Worm (Caenorhabditis elegans) whole organism, midembryonic: ENCODE results near the gene faah-4.
A peak's percentile ranks its signal among the peaks of the same experiment; 100 is the strongest.

Source experiments
- T22C8.4 ChIP-seq: fragments of 200-800 bp; sonication (Bioruptor generic); IDR thresholded peaks from 2 replicates; pipeline ENCODE4 v1.3.6; 2022; ENCODE audit warnings: missing genetic modification characterization, missing compliant biosample characterization
- cog-1 ChIP-seq: sonication (generic microtip); optimal IDR thresholded peaks from 2 replicates; lab custom pipeline; 2016; ENCODE audit warnings: missing genetic modification characterization, missing compliant biosample characterization
- flt-1 ChIP-seq: fragments of 200-800 bp; sonication (Bioruptor generic); IDR thresholded peaks from 2 replicates; pipeline ENCODE4 v1.3.6; 2022; ENCODE audit warnings: missing genetic modification characterization, missing compliant biosample characterization
- klf-2 ChIP-seq: fragments of 200-800 bp; sonication (Bioruptor generic); conservative IDR thresholded peaks from 2 replicates; pipeline ENCODE4 v1.3.6; 2022; ENCODE audit warnings: missing genetic modification reagents, missing genetic modification characterization, missing compliant biosample characterization
- med-1 ChIP-seq: sonication (generic microtip); optimal IDR thresholded peaks from 2 replicates; lab custom pipeline; 2017; ENCODE audit warnings: missing genetic modification characterization, mild to moderate bottlenecking, missing compliant biosample characterization, antibody characterized with exemption, missing genetic modification reagents; ENCODE audit not compliant: insufficient read depth
- ref-1 ChIP-seq: fragments of 200-800 bp; sonication (Bioruptor generic); conservative IDR thresholded peaks from 2 replicates; pipeline ENCODE4 v1.3.6; 2022; ENCODE audit warnings: missing genetic modification reagents, missing genetic modification characterization, missing compliant biosample characterization
- tab-1 ChIP-seq: fragments of 200-800 bp; sonication (Bioruptor generic); IDR thresholded peaks from 2 replicates; pipeline ENCODE4 v1.3.6; 2022; ENCODE audit warnings: missing genetic modification characterization, missing compliant biosample characterization
- ztf-23 ChIP-seq: fragments of 200-800 bp; sonication (Bioruptor generic); IDR thresholded peaks from 2 replicates; pipeline ENCODE4 v1.3.6; 2022; ENCODE audit warnings: missing genetic modification reagents, missing genetic modification characterization, missing compliant biosample characterization
- ztf-29 ChIP-seq: fragments of 200-800 bp; sonication (Bioruptor generic); IDR thresholded peaks from 2 replicates; pipeline ENCODE4 v1.3.6; 2022; ENCODE audit warnings: missing genetic modification reagents, missing genetic modification characterization, missing compliant biosample characterization

faah-4 gene

ce11 chrIII:11909778-11910177 lies at the start of gene faah-4:
Gene faah-4, minus strand, starts transcription at chrIII:11909878.
- no peak for TF ChIP-seq klf-2 (GFP tag; lab: Robert Waterston, UW)
- no peak for TF ChIP-seq ref-1 (GFP tag; lab: Robert Waterston, UW)
- TF ChIP-seq ztf-29 (GFP tag; lab: Robert Waterston, UW), result no peak
- TF ChIP-seq ztf-23, result no peak
- TF ChIP-seq tab-1, result no peak
- TF ChIP-seq med-1 (GFP tag; lab: Kevin White, UChicago), result no peak
- TF ChIP-seq flt-1 (GFP tag; lab: Robert Waterston, UW), result no peak
- no peak for TF ChIP-seq cog-1 (tag; lab: Kevin White, UChicago)
- TF ChIP-seq T22C8.4, result no peak

- TF ChIP-seq ztf-23 (no peak), T22C8.4 (no peak), klf-2 (GFP tag; lab: Robert Waterston, UW) (no peak), med-1 (GFP tag; lab: Kevin White, UChicago) (no peak), ref-1 (GFP tag; lab: Robert Waterston, UW) (no peak), flt-1 (GFP tag; lab: Robert Waterston, UW) (no peak)
These were observed 44.5 kb upstream of the faah-4 start for ce11 chrIII:11954150-11954549.

ce11 chrIII:11951111-11951510 lies 41.4 kb upstream of the faah-4 start:
- TF ChIP-seq ztf-23 (no peak), ref-1 (GFP tag; lab: Robert Waterston, UW) (no peak), tab-1 (no peak), klf-2 (GFP tag; lab: Robert Waterston, UW) (no peak), cog-1 (tag; lab: Kevin White, UChicago) (no peak), med-1 (GFP tag; lab: Kevin White, UChicago) (no peak), T22C8.4 (peak; percentile 36; the same call in 1 of the 2 replicates)

- TF ChIP-seq flt-1 (GFP tag; lab: Robert Waterston, UW) (no peak), ztf-23 (no peak), ref-1 (GFP tag; lab: Robert Waterston, UW) (no peak), tab-1 (no peak), ztf-29 (GFP tag; lab: Robert Waterston, UW) (no peak), klf-2 (GFP tag; lab: Robert Waterston, UW) (no peak), T22C8.4 (no peak), med-1 (GFP tag; lab: Kevin White, UChicago) (no peak), cog-1 (tag; lab: Kevin White, UChicago) (no peak)
These were observed 39.7 kb upstream of the faah-4 start for ce11 chrIII:11949276-11949879.

ce11 chrIII:11948437-11948836 lies 38.8 kb upstream of the faah-4 start:
- TF ChIP-seq tab-1 (no peak), ztf-29 (GFP tag; lab: Robert Waterston, UW) (no peak), flt-1 (GFP tag; lab: Robert Waterston, UW) (no peak), ztf-23 (no peak), T22C8.4 (no peak), klf-2 (GFP tag; lab: Robert Waterston, UW) (no peak), ref-1 (GFP tag; lab: Robert Waterston, UW) (no peak), med-1 (GFP tag; lab: Kevin White, UChicago) (no peak), cog-1 (tag; lab: Kevin White, UChicago) (no peak)

- no peak for TF ChIP-seq ref-1 (GFP tag; lab: Robert Waterston, UW)
These were observed 37.8 kb upstream of the faah-4 start for ce11 chrIII:11947527-11947926.

ce11 chrIII:11946973-11947372 lies 37.3 kb upstream of the faah-4 start, which contains the start of gene Y56A3A.7:
Gene Y56A3A.7, minus strand, starts transcription at chrIII:11947019.
- TF ChIP-seq ref-1 (GFP tag; lab: Robert Waterston, UW) (no peak), flt-1 (GFP tag; lab: Robert Waterston, UW) (no peak)

ce11 chrIII:11946062-11946749 lies 36.5 kb upstream of the faah-4 start:
- no peak for TF ChIP-seq tab-1
- TF ChIP-seq ztf-29 (GFP tag; lab: Robert Waterston, UW), result peak; percentile 22; the same call in 1 of the 2 replicates
- TF ChIP-seq klf-2 (GFP tag; lab: Robert Waterston, UW), result peak; percentile 54; the same call in 1 of the 2 replicates
- peak; percentile 62 for TF ChIP-seq T22C8.4
- TF ChIP-seq med-1 (GFP tag; lab: Kevin White, UChicago), result no peak
- TF ChIP-seq cog-1 (tag; lab: Kevin White, UChicago), result peak; percentile 10
- TF ChIP-seq ztf-23, result 0 out of 2 replicates have a peak, but pooled peaks have one; percentile 32
- no peak for TF ChIP-seq ref-1 (GFP tag; lab: Robert Waterston, UW)
- peak; percentile 76 for TF ChIP-seq flt-1 (GFP tag; lab: Robert Waterston, UW)

- TF ChIP-seq T22C8.4 (no peak), klf-2 (GFP tag; lab: Robert Waterston, UW) (no peak), tab-1 (no peak), ztf-29 (GFP tag; lab: Robert Waterston, UW) (no peak), cog-1 (tag; lab: Kevin White, UChicago) (peak; percentile 50), ztf-23 (no peak), ref-1 (GFP tag; lab: Robert Waterston, UW) (no peak), med-1 (GFP tag; lab: Kevin White, UChicago) (no peak)
These were observed 33.0 kb upstream of the faah-4 start for ce11 chrIII:11942664-11943063.

- TF ChIP-seq tab-1 (no peak), cog-1 (tag; lab: Kevin White, UChicago) (no peak), med-1 (GFP tag; lab: Kevin White, UChicago) (no peak), T22C8.4 (no peak), ztf-29 (GFP tag; lab: Robert Waterston, UW) (no peak), ztf-23 (no peak), klf-2 (GFP tag; lab: Robert Waterston, UW) (no peak), flt-1 (GFP tag; lab: Robert Waterston, UW) (no peak), ref-1 (GFP tag; lab: Robert Waterston, UW) (no peak)
These were observed 28.8 kb upstream of the faah-4 start for ce11 chrIII:11938525-11938924.
